Fruit fly (Drosophila melanogaster): ENCODE results near the gene mtgo.

mtgo gene

dm6 chr2L:16616282-16616681 lies 71.5 kb downstream of the mtgo start:
- TF ChIP-seq pad (GFP tag; optimal IDR thresholded peaks at IDR 0.05) (no peak), kay (GFP tag; ENCODE audit: borderline replicate concordance) (no peak), Crg-1 (GFP tag; optimal IDR thresholded peaks at IDR 0.05) (no peak), CG14711 (tag; optimal IDR thresholded peaks at IDR 0.05) (no peak), Mnt (GFP tag; optimal IDR thresholded peaks at IDR 0.05) (no peak), CG33017 (tag; optimal IDR thresholded peaks at IDR 0.05) (no peak), CG12768 (GFP tag; optimal IDR thresholded peaks at IDR 0.05) (no peak), CG7045 (GFP tag; optimal IDR thresholded peaks at IDR 0.05) (no peak), cnc (optimal IDR thresholded peaks at IDR 0.05) (no peak), Hr96 (GFP tag; optimal IDR thresholded peaks at IDR 0.05) (no peak)

- no peak for TF ChIP-seq Clk (GFP tag; optimal IDR thresholded peaks at IDR 0.05)
Observed at dm6 chr2L:16618929-16619328, 74.1 kb downstream of the mtgo start.

DNA sequence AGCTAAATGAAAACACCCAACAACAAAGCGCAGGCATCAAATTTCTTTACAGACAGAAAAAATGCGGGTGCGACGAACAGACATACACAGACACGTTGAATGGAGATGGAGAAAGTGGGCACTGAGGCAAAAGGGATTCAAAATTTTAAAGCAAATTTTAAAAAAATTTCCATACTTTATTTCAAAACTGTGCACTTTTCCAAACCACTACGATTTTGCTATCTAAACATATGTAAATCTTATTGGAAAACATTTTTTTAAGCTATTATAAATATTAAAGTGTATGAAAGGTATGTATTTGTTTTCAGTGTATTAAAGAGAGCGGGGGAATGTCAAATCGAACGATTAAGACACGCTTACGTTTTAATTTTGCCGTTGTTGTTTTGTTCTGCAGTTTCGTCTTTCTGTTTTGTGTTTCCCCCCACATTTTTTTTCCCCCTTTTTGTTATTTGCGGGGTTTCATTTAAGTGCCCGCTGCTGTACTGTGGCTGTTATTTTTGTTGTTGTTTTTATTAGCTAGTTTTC lies 75.6 kb downstream of the mtgo start:
- TF ChIP-seq tj (GFP tag; optimal IDR thresholded peaks at IDR 0.05) (peak; percentile 94), toe (GFP tag; optimal IDR thresholded peaks at IDR 0.05) (no peak), cnc (optimal IDR thresholded peaks at IDR 0.05) (no peak), pad (GFP tag; optimal IDR thresholded peaks at IDR 0.05) (peak; percentile 78), CG14711 (tag; optimal IDR thresholded peaks at IDR 0.05) (peak; percentile 83), CG1620 (GFP tag; optimal IDR thresholded peaks at IDR 0.05) (peak; percentile 42), CG7101 (tag; optimal IDR thresholded peaks at IDR 0.05) (peak; percentile 53), CG12768 (GFP tag; optimal IDR thresholded peaks at IDR 0.05) (peak; percentile 9), Clk (GFP tag; optimal IDR thresholded peaks at IDR 0.05) (no peak), bab1 (GFP tag; optimal IDR thresholded peaks at IDR 0.05) (peak; percentile 95), CG7045 (GFP tag; optimal IDR thresholded peaks at IDR 0.05) (peak; percentile 39), CG11617 (GFP tag; optimal IDR thresholded peaks at IDR 0.05) (peak; percentile 68), Hr96 (GFP tag; optimal IDR thresholded peaks at IDR 0.05) (peak; percentile 23)

DNA sequence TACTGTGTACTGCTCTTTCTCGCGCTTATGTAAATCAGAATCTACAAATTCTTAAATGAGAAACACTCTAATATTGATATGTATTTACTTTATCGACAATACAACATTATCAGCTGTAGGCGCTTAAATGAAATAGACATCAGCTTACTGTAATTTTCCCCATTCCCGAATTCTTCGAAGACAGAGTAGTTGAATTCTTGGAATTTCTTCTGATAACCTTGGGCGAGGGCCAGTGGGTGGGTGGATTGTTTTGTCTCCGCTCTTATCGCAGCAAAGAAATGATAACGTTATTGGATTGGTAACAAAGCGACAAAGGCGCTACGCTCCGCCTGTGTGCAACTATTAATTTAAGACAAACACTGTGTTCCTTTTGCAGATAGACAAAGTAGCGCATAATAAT lies 76.6 kb downstream of the mtgo start:
- TF ChIP-seq CG7045 (GFP tag; optimal IDR thresholded peaks at IDR 0.05) (no peak), Mnt (GFP tag; optimal IDR thresholded peaks at IDR 0.05) (no peak), CG11617 (GFP tag; optimal IDR thresholded peaks at IDR 0.05) (no peak), kay (GFP tag; ENCODE audit: borderline replicate concordance) (no peak), Crg-1 (GFP tag; optimal IDR thresholded peaks at IDR 0.05) (no peak), CG7101 (tag; optimal IDR thresholded peaks at IDR 0.05) (no peak), ovo (GFP tag; optimal IDR thresholded peaks at IDR 0.05) (no peak), cnc (optimal IDR thresholded peaks at IDR 0.05) (no peak), bab1 (GFP tag; optimal IDR thresholded peaks at IDR 0.05) (no peak), pad (GFP tag; optimal IDR thresholded peaks at IDR 0.05) (no peak), CG14711 (tag; optimal IDR thresholded peaks at IDR 0.05) (no peak), cic (GFP tag; optimal IDR thresholded peaks at IDR 0.05) (no peak), toe (GFP tag; optimal IDR thresholded peaks at IDR 0.05) (no peak), Clk (GFP tag; optimal IDR thresholded peaks at IDR 0.05) (no peak), CG12768 (GFP tag; optimal IDR thresholded peaks at IDR 0.05) (no peak), CG33017 (tag; optimal IDR thresholded peaks at IDR 0.05) (no peak), CG5204 (GFP tag; optimal IDR thresholded peaks at IDR 0.05) (no peak), tj (GFP tag; optimal IDR thresholded peaks at IDR 0.05) (no peak), Hr96 (GFP tag; optimal IDR thresholded peaks at IDR 0.05) (no peak), CG1620 (GFP tag; optimal IDR thresholded peaks at IDR 0.05) (no peak)

DNA sequence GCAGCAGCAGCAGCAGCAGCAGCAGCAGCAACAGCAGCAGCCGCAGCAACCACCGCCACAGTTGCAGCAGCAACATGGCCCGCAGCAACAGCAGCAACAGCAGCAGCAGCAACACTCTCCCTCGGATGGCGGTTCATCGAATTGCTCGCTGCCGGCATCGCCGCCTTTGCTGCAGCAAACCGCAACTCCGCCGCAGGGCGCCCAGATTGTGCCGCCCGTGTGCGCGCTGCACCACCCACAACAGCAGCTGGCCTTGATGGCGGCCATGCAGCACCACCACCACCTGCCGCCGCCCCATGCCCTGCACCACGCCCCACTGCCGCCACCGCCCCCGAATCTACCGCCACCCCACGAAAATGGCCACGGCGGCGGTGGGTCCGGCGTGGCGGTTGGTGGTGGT lies 77.3 kb downstream of the mtgo start:
- TF ChIP-seq Hr96 (GFP tag; optimal IDR thresholded peaks at IDR 0.05) (no peak), Mnt (GFP tag; optimal IDR thresholded peaks at IDR 0.05) (no peak), toe (GFP tag; optimal IDR thresholded peaks at IDR 0.05) (no peak), CG12768 (GFP tag; optimal IDR thresholded peaks at IDR 0.05) (no peak), pad (GFP tag; optimal IDR thresholded peaks at IDR 0.05) (no peak), CG33017 (tag; optimal IDR thresholded peaks at IDR 0.05) (no peak), cnc (optimal IDR thresholded peaks at IDR 0.05) (no peak), CG14711 (tag; optimal IDR thresholded peaks at IDR 0.05) (no peak), CG11617 (GFP tag; optimal IDR thresholded peaks at IDR 0.05) (no peak), ovo (GFP tag; optimal IDR thresholded peaks at IDR 0.05) (no peak), cic (GFP tag; optimal IDR thresholded peaks at IDR 0.05) (no peak)

DNA sequence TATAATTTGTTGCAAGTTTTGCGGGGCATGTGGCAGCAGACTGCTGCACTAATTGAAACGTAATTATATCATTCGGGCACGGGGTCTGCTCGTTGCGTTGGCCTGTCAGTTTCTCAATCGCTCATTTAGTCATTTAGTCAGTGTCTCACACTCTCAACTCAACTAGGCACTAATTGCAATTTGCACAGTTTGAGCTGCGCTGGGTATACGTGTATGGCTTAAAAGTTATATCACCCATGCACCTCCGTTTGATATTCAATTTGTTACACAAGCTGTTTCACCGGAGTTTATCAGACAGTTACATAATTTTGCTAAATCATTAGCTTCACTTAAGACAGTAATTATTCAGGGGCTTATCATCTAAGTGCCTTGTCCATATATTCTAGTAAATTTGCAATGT lies 83.1 kb downstream of the mtgo start:
- TF ChIP-seq CG1620 (GFP tag; optimal IDR thresholded peaks at IDR 0.05) (no peak), CG11617 (GFP tag; optimal IDR thresholded peaks at IDR 0.05) (no peak), cnc (optimal IDR thresholded peaks at IDR 0.05) (no peak), CG12768 (GFP tag; optimal IDR thresholded peaks at IDR 0.05) (no peak), bab1 (GFP tag; optimal IDR thresholded peaks at IDR 0.05) (no peak)

dm6 chr2L:16629176-16629575 lies 84.4 kb downstream of the mtgo start:
- TF ChIP-seq CG33017 (tag; optimal IDR thresholded peaks at IDR 0.05) = peak; percentile 49
- TF ChIP-seq CG14711 (tag; optimal IDR thresholded peaks at IDR 0.05) = no peak
- TF ChIP-seq CG1620 (GFP tag; optimal IDR thresholded peaks at IDR 0.05) = no peak
- peak; percentile 83 for TF ChIP-seq kay (GFP tag; ENCODE audit: borderline replicate concordance)
- TF ChIP-seq Crg-1 (GFP tag; optimal IDR thresholded peaks at IDR 0.05) = no peak
- TF ChIP-seq CG11617 (GFP tag; optimal IDR thresholded peaks at IDR 0.05) = no peak
- no peak for TF ChIP-seq Hr96 (GFP tag; optimal IDR thresholded peaks at IDR 0.05)
- no peak for TF ChIP-seq Clk (GFP tag; optimal IDR thresholded peaks at IDR 0.05)
- no peak for TF ChIP-seq CG7045 (GFP tag; optimal IDR thresholded peaks at IDR 0.05)
